Fruit fly (Drosophila melanogaster): ENCODE results near the gene Amacr.

DNA sequence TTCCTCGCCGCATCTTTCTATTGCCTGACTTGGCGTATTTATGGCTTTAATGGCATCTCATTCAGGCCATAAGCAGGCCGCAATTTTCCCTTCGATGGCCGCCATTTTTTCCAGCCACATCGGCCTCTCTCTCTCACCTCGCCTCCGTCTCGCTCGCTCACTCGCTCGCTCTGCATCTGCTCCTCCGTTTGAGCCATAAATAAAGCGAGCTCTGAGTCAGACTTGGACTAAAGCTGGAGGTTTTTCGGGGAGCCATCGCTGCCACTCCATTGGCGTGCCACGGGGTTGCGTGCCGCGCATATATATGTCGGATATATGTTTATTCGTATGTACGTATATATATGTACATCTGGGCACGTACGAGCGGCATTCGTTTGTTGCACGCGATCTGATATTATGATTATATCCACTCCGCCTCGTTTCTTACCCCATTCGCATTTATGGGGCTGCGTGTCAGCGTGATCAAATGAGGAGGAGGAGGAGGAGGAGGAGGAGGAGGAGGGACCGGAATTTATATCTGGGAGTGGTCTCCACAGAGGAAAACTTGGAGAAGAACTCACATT, 24.9 kb upstream of the Amacr start:
- TF ChIP-seq CG33017 (tag; optimal IDR thresholded peaks at IDR 0.05) (no peak), cic (GFP tag; optimal IDR thresholded peaks at IDR 0.05) (no peak), tj (GFP tag; optimal IDR thresholded peaks at IDR 0.05) (no peak), Mnt (GFP tag; optimal IDR thresholded peaks at IDR 0.05) (no peak), Crg-1 (GFP tag; optimal IDR thresholded peaks at IDR 0.05) (no peak), pad (GFP tag; optimal IDR thresholded peaks at IDR 0.05) (no peak), bab1 (GFP tag; optimal IDR thresholded peaks at IDR 0.05) (no peak), CG11617 (GFP tag; optimal IDR thresholded peaks at IDR 0.05) (no peak), toe (GFP tag; optimal IDR thresholded peaks at IDR 0.05) (no peak), CG7045 (GFP tag; optimal IDR thresholded peaks at IDR 0.05) (no peak)
